Worm (Caenorhabditis elegans): Measurements from ENCODE around the gene C43H6.4.
A peak's percentile ranks its signal among the peaks of the same experiment; 100 is the strongest.

ce11 chrX:2368042-2368814 lies 35.6 kb upstream of the C43H6.4 start:
- TF ChIP-seq klf-2 (GFP tag; conservative IDR thresholded peaks at IDR 0.05), result no peak
- peak; percentile 17; the same call in 1 of the 2 replicates for TF ChIP-seq T22C8.4 (GFP tag; IDR thresholded peaks at IDR 0.05)
- no peak for TF ChIP-seq ztf-23 (GFP tag; IDR thresholded peaks at IDR 0.05)
- TF ChIP-seq flt-1 (GFP tag; IDR thresholded peaks at IDR 0.05), result no peak
- peak; percentile 8 for TF ChIP-seq cog-1 (tag; optimal IDR thresholded peaks at IDR 0.05)
- no peak for TF ChIP-seq ztf-29 (GFP tag; IDR thresholded peaks at IDR 0.05)
- no peak for TF ChIP-seq med-1 (GFP tag; optimal IDR thresholded peaks at IDR 0.05; ENCODE audit: insufficient read depth)
- no peak for TF ChIP-seq tab-1 (GFP tag; IDR thresholded peaks at IDR 0.05)
- TF ChIP-seq ref-1 (GFP tag; conservative IDR thresholded peaks at IDR 0.05), result no peak
